Worm (Caenorhabditis elegans): ENCODE measurements around the gene popl-5.
A peak's percentile ranks its signal among the peaks of the same experiment; 100 is the strongest.

Gene popl-5

DNA sequence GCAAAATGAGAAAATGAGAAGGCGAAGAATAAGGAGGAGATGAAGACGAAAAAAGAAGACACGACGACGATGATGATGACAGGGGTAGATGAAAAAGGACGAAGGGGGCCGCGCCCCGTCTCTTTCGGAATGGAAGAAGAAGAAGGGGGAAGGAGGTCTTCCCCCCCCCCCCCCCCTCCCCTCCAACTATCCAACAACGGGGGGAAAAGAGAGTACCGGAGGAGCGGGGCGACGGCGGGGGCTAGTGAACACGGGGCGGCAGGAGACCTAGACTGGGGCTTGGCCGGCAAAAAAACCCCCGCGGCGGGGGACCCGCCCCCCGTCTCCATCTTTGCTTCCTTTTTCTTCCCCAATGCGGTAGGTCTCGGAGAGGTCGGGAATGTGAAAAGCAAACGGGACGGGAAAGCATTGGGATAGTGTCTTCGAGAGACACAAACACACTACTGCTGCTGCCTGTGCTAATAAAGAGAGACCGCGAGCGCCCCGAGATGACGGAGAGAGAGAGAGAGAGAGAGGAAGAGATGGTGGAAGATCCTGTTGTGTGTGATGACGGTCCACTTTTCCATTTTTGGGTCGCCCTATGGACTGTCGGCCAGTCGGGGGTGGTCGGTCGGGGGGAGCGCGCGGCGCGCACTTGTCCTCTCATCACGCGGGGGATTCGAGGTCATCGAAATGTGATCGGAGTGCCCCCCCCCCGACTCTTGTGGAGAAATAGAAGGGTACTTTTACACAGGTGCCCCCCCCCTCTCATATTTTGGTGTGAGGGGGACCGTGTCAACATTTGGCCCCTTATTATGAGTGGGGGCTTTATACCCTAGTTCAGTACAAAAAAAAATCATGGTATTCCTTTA is 19.3 kb downstream of the popl-5 start:
- TF ChIP-seq egrh-3 (GFP tag; IDR thresholded peaks at IDR 0.05) (peak; percentile 99), dox-1 (GFP tag; IDR thresholded peaks at IDR 0.05) (peak; percentile 18; the same call in 1 of the 2 replicates), cebp-1 (GFP tag; IDR thresholded peaks at IDR 0.05) (no peak), cebp-1 (tag; optimal IDR thresholded peaks at IDR 0.05) (peak; percentile 32), nfya-1 (tag; optimal IDR thresholded peaks at IDR 0.05; ENCODE audit: borderline replicate concordance, insufficient read depth) (no peak), let-526 (GFP tag; IDR thresholded peaks at IDR 0.05) (no peak), cebp-2 (GFP tag; IDR thresholded peaks at IDR 0.05) (0 out of 2 replicates have a peak, but pooled peaks have one; percentile 19), F37B4.10 (GFP tag; IDR thresholded peaks at IDR 0.05) (no peak), hmg-1.2 (GFP tag; IDR thresholded peaks at IDR 0.05) (peak; percentile 18; the same call in 1 of the 2 replicates), hlh-12 (tag; optimal IDR thresholded peaks at IDR 0.05) (no peak), zfh-2 (GFP tag; conservative IDR thresholded peaks at IDR 0.05) (peak; percentile 97), mcd-1 (GFP tag; IDR thresholded peaks at IDR 0.05) (peak; percentile 65)

- no peak for TF ChIP-seq F55B11.4 (tag; optimal IDR thresholded peaks at IDR 0.05; ENCODE audit: borderline replicate concordance, insufficient read depth)
- peak; percentile 19 for TF ChIP-seq K12H6.12 (tag; optimal IDR thresholded peaks at IDR 0.05)
- TF ChIP-seq let-607 (tag; optimal IDR thresholded peaks at IDR 0.05): peak in 1 of 2 experiments; percentile 1
- no peak for TF ChIP-seq snpc-4 (GFP tag; optimal IDR thresholded peaks at IDR 0.05)
- TF ChIP-seq snpc-4 (tag; optimal IDR thresholded peaks at IDR 0.05): peak in 2 of 4 experiments; percentile 2 to 42
- peak; percentile 59 for TF ChIP-seq nhr-80 (tag; optimal IDR thresholded peaks at IDR 0.05)
- TF ChIP-seq egrh-3 (GFP tag; IDR thresholded peaks at IDR 0.05): peak; percentile 79; the same call in 1 of the 2 replicates
- TF ChIP-seq ztf-25 (GFP tag; IDR thresholded peaks at IDR 0.05): 0 out of 2 replicates have a peak, but pooled peaks have one; percentile 44
- TF ChIP-seq hmg-1.2 (GFP tag; IDR thresholded peaks at IDR 0.05): peak; percentile 75; the same call in 1 of the 2 replicates
- TF ChIP-seq die-1 (tag; optimal IDR thresholded peaks at IDR 0.05): no peak
- no peak for TF ChIP-seq ets-4 (GFP tag; optimal IDR thresholded peaks at IDR 0.05)
- TF ChIP-seq cebp-1 (GFP tag; IDR thresholded peaks at IDR 0.05): no peak
- TF ChIP-seq cebp-1 (tag; optimal IDR thresholded peaks at IDR 0.05): peak; percentile 18
- TF ChIP-seq zfh-2 (GFP tag; conservative IDR thresholded peaks at IDR 0.05): peak; percentile 65
- no peak for TF ChIP-seq Y79H2A.3 (GFP tag; conservative IDR thresholded peaks at IDR 0.05)
Measured at ce11 chrIII:11466420-11467188, 20.5 kb downstream of the popl-5 start.

DNA sequence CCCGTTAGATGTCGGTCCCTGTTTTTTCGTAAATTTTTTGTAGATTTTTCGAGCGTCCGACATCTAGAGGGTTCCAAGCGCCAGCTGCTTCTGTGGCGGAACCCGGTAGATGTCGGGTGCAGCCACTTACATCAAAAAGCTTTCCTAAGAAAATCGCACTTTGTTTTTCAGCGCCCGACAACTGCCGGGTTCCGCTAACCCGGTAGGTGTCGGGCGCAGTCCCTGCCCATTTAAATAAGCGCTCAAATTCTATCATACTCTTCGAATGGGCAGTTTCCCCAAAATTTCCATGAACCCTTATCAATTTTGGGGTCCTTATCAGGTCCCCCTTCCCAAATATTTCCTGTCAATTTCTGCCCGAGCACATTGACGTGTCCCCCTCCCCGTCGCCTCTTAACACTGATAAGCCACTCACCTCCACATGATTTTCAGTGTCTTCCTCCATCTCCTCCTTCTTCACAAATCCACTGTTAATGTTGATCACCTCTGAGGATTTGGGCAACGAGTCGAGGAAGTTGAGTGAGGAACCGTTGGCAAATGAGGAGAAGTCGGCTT is 21.7 kb downstream of the popl-5 start:
- TF ChIP-seq dox-1 (GFP tag; IDR thresholded peaks at IDR 0.05) (0 out of 2 replicates have a peak, but pooled peaks have one; percentile 45), egrh-3 (GFP tag; IDR thresholded peaks at IDR 0.05) (no peak), Y53F4B.3 (GFP tag; IDR thresholded peaks at IDR 0.05) (no peak), snpc-4 (GFP tag; optimal IDR thresholded peaks at IDR 0.05) (no peak), snpc-4 (tag; optimal IDR thresholded peaks at IDR 0.05) (peak; percentile 59 to 92 (median 88)), ets-4 (GFP tag; optimal IDR thresholded peaks at IDR 0.05) (peak; percentile 25), B0336.3 (GFP tag; IDR thresholded peaks at IDR 0.05) (0 out of 2 replicates have a peak, but pooled peaks have one; percentile 11), nhr-90 (tag; optimal IDR thresholded peaks at IDR 0.05) (peak; percentile 11), nhr-80 (tag; optimal IDR thresholded peaks at IDR 0.05) (peak; percentile 87), zim-3 (tag; optimal IDR thresholded peaks at IDR 0.05) (no peak), let-607 (tag; optimal IDR thresholded peaks at IDR 0.05) (peak; percentile 35 to 65)

DNA sequence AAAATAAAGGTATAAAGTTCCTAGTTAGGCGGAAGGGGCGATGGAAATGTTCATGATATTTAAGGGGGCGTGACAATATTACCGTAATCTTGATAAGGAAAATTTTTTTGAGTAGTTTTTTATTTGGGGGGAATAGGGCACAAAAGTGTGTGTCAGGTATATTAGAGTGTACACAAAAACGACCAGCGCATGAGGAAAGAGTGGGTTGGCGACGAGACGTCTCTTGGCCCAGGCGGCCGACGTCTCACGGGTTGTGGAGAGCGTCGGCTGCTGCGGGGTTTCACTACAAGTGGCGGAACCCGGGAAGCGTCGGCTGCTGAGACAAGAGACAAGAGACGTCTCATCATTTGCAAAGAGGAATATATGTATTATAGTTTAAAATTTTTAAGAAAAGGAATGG is 23.4 kb downstream of the popl-5 start:
- TF ChIP-seq F33H1.4 (GFP tag; IDR thresholded peaks at IDR 0.05) (no peak), aptf-2 (GFP tag; conservative IDR thresholded peaks at IDR 0.05) (no peak), rec-8 (tag; optimal IDR thresholded peaks at IDR 0.05) (no peak), T26A5.8 (tag; optimal IDR thresholded peaks at IDR 0.05) (no peak), aptf-3 (GFP tag; IDR thresholded peaks at IDR 0.05) (no peak), ets-4 (GFP tag; optimal IDR thresholded peaks at IDR 0.05) (peak; percentile 24), lin-35 (GFP tag; optimal IDR thresholded peaks at IDR 0.05) (no peak), chd-7 (tag; optimal IDR thresholded peaks at IDR 0.05) (peak; percentile 49), lir-1 (GFP tag; conservative IDR thresholded peaks at IDR 0.05) (0 out of 2 replicates have a peak, but pooled peaks have one; percentile 35), nhr-90 (tag; optimal IDR thresholded peaks at IDR 0.05) (peak; percentile 36), zim-3 (tag; optimal IDR thresholded peaks at IDR 0.05) (no peak), egl-44 (GFP tag; IDR thresholded peaks at IDR 0.05) (no peak), lag-1 (GFP tag; IDR thresholded peaks at IDR 0.05) (no peak), egrh-3 (GFP tag; IDR thresholded peaks at IDR 0.05) (peak; percentile 84), B0019.2 (GFP tag; conservative IDR thresholded peaks at IDR 0.05) (no peak)

Measured in whole organism, young adult.